Worm (Caenorhabditis elegans) whole organism, young adult: Measurements from ENCODE around the gene C15B12.9.

ENCODE experiments used
- F10E7.11 ChIP-seq: sonication (generic microtip); optimal IDR thresholded peaks from 2 replicates; lab custom pipeline; 2017; ENCODE audit warnings: mild to moderate bottlenecking, missing genetic modification characterization, moderate library complexity, missing compliant biosample characterization
- madf-3 ChIP-seq: fragments of 200-800 bp; sonication (Bioruptor generic); IDR thresholded peaks from 2 replicates; pipeline ENCODE4 v1.3.6; 2022; ENCODE audit warnings: missing genetic modification reagents, missing genetic modification characterization, missing compliant biosample characterization
- ztf-25 ChIP-seq: fragments of 200-800 bp; sonication (Bioruptor generic); IDR thresholded peaks from 2 replicates; pipeline ENCODE4 v1.3.6; 2022; ENCODE audit warnings: missing genetic modification reagents, missing genetic modification characterization, missing compliant biosample characterization

DNA sequence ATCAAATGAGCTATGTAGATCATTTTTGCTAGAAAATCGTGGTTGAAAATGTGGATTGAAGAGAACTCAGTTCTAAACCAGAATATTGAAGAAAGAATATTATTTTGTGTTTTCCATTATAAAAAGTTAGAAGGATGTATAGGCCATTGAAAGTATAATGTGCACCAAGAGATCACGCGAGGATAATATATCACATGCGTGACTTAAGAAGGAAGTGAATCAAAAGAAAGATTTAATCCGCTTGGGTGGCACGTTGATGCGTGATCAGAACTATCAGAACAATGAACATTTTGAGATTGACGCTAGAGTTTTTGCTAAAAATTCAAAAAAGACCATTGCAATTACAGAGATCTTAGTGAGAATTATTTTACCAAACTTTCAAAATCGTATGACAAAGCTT is 32.8 kb upstream of the C15B12.9 start:
- no peak for TF ChIP-seq ztf-25 (GFP tag; lab: Robert Waterston, UW)
- TF ChIP-seq madf-3 (GFP tag; lab: Robert Waterston, UW): no peak
- no peak for TF ChIP-seq F10E7.11 (tag; lab: Kevin White, UChicago)
